Fruit fly (Drosophila melanogaster) whole organism, wandering third instar larva: ENCODE results near the gene Gyc89Db.

Source experiments
- CrebA ChIP-seq: fragments of 200-800 bp; sonication (Bioruptor generic); optimal IDR thresholded peaks from 2 replicates; lab custom pipeline; 2016; ENCODE audit warnings: missing biosample characterization, mild to moderate bottlenecking, missing genetic modification characterization, borderline replicate concordance
- Dfd ChIP-seq: fragments of >200 bp; optimal IDR thresholded peaks from 2 replicates; lab custom pipeline; 2017; ENCODE audit warnings: missing biosample characterization, missing genetic modification characterization
- GATAd ChIP-seq: sonication (Bioruptor generic); optimal IDR thresholded peaks from 2 replicates; lab custom pipeline; 2016; ENCODE audit warnings: missing biosample characterization, missing genetic modification characterization
- Hr83 ChIP-seq: fragments of 200-300 bp; sonication (Bioruptor generic); optimal IDR thresholded peaks from 2 replicates; lab custom pipeline; 2016; ENCODE audit warnings: missing biosample characterization, mild to moderate bottlenecking, missing genetic modification characterization, moderate library complexity; ENCODE audit not compliant: poor library complexity, severe bottlenecking
- N ChIP-seq: fragments of >200 bp; optimal IDR thresholded peaks from 2 replicates; lab custom pipeline; 2018; ENCODE audit warnings: missing biosample characterization, missing external identifiers, missing genetic modification characterization
- OdsH ChIP-seq: fragments of 200-800 bp; sonication (Bioruptor generic); optimal IDR thresholded peaks from 2 replicates; lab custom pipeline; 2016; ENCODE audit warnings: missing biosample characterization, mild to moderate bottlenecking, missing genetic modification characterization
- pan ChIP-seq: fragments of >200 bp; optimal IDR thresholded peaks from 2 replicates; lab custom pipeline; 2017
- sv ChIP-seq: fragments of 200-800 bp; sonication (Bioruptor generic); optimal IDR thresholded peaks from 3 replicates; lab custom pipeline; 2016; ENCODE audit warnings: missing biosample characterization, missing genetic modification characterization
- usp ChIP-seq: fragments of >200 bp; optimal IDR thresholded peaks from 2 replicates; lab custom pipeline; 2017; ENCODE audit warnings: missing biosample characterization, missing genetic modification characterization

- TF ChIP-seq GATAd (GFP tag; lab: Kevin White, UChicago) (no peak), OdsH (GFP tag; lab: Kevin White, UChicago) (peak; percentile 69), pan (lab: Kevin White, UChicago) (no peak), Hr83 (GFP tag; lab: Kevin White, UChicago) (peak; percentile 80), usp (GFP tag; lab: Kevin White, UChicago) (no peak), CrebA (GFP tag; lab: Kevin White, UChicago) (no peak), N (GFP tag; lab: Kevin White, UChicago) (no peak), sv (GFP tag; lab: Kevin White, UChicago) (peak; percentile 66), Dfd (GFP tag; lab: Kevin White, UChicago) (no peak)
Observed at dm6 chr3R:16497379-16497778, 20.5 kb downstream of the Gyc89Db start.
